2 fruit fly cellular contexts compared by ENCODE assay signal in the genomic region with DNA sequence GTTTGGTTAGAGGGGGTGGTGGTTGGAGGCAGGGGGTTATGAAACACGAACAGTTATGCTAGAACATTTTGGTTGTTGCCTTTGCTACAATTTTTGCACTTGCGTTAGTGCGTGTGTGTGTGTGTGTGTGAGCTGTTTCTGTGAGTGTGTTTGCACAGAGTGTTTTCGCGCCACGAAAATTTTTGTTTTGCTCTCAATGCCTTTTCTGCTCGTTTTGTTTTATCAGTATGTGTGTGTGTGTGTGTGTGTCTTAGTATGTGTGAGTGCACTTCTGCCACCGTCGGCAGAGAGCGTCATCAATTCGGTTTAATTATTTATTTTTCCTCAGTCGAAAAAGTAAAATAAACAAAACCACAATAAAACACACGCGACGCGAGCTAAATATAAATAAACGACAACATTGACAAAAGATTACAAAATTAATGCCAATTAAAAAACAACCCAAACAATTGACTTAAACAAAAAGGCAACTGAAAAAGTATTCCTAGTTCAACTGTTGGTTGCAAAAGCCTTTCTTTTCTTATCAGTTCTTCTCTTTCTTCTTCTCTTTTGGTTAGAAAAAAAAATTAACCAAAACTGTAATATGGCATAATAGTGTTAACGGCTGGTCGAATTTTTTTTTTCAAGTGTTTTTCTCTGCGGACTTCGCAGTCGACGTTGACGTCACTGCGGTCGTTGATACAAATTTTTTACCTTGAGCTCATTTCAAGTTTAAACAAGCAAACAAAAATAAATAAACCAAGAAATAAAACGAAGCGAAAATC.
TF ChIP-seq lines count a peak whose summit lies in the region.

No protein-coding gene starts in this region.

TF ChIP-seq in whole organism, embryonic, 481 proteins besides CTCF, POLR2A, EP300 and RAD21 (continued from another document and continues in another):
- TF ChIP-seq CG2129 (GFP tag; IDR thresholded peaks at IDR 0.05; lab: Robert Waterston, UW; ENCODE audit: partially characterized antibody) = no peak
- peak; percentile 32 for TF ChIP-seq cwo (GFP tag; optimal IDR thresholded peaks at IDR 0.05; lab: Kevin White, UChicago)
- TF ChIP-seq tin (GFP tag; optimal IDR thresholded peaks at IDR 0.05; lab: Kevin White, UChicago) = no peak
- TF ChIP-seq D19A (tag; optimal IDR thresholded peaks at IDR 0.05; lab: Kevin White, UChicago) = no peak
- peak; percentile 2 for TF ChIP-seq CG10274 (GFP tag; optimal IDR thresholded peaks at IDR 0.05; lab: Kevin White, UChicago)
- TF ChIP-seq CG12769 (tag; optimal IDR thresholded peaks at IDR 0.05; lab: Kevin White, UChicago) = no peak
- TF ChIP-seq phol (tag; optimal IDR thresholded peaks at IDR 0.05; lab: Kevin White, UChicago) = peak; percentile 11
- peak; percentile 19 for TF ChIP-seq Vsx1 (GFP tag; optimal IDR thresholded peaks at IDR 0.05; lab: Kevin White, UChicago)
- peak; percentile 36 for TF ChIP-seq dmrt99B (tag; optimal IDR thresholded peaks at IDR 0.05; lab: Kevin White, UChicago)
- TF ChIP-seq H2.0 (GFP tag; IDR thresholded peaks at IDR 0.05; lab: Robert Waterston, UW) = 0 out of 2 replicates have a peak, but pooled peaks have one; percentile 12
- TF ChIP-seq CG13424 (tag; optimal IDR thresholded peaks at IDR 0.05; lab: Kevin White, UChicago) = peak; percentile 34
- TF ChIP-seq chinmo (GFP tag; IDR thresholded peaks at IDR 0.05; lab: Robert Waterston, UW; ENCODE audit: partially characterized antibody) = no peak
- TF ChIP-seq fd102C (GFP tag; optimal IDR thresholded peaks at IDR 0.05; lab: Kevin White, UChicago) = no peak
- peak; percentile 34 to 42 for TF ChIP-seq Pdp1 (GFP tag; optimal IDR thresholded peaks at IDR 0.05; lab: Kevin White, UChicago)
- 0 out of 3 replicates have a peak, but pooled peaks have one; percentile 25 for TF ChIP-seq row (GFP tag; IDR thresholded peaks at IDR 0.05; lab: Robert Waterston, UW)
- TF ChIP-seq Trl (optimal IDR thresholded peaks at IDR 0.05; lab: Kevin White, UChicago) = no peak
- TF ChIP-seq Trl (GFP tag; optimal IDR thresholded peaks at IDR 0.05; lab: Kevin White, UChicago) = no peak
- peak; percentile 73 for TF ChIP-seq sens (GFP tag; lab: Kevin White, UChicago)
- no peak for TF ChIP-seq Fer2 (tag; optimal IDR thresholded peaks at IDR 0.05; lab: Kevin White, UChicago)
- no peak for TF ChIP-seq sqz (GFP tag; optimal IDR thresholded peaks at IDR 0.05; lab: Kevin White, UChicago)
- TF ChIP-seq ash1 (GFP tag; optimal IDR thresholded peaks at IDR 0.05; lab: Kevin White, UChicago) = no peak
- TF ChIP-seq gsb-n (tag; optimal IDR thresholded peaks at IDR 0.05; lab: Kevin White, UChicago) = no peak
- peak; percentile 25 for TF ChIP-seq NfI (GFP tag; optimal IDR thresholded peaks at IDR 0.05; lab: Kevin White, UChicago)
- TF ChIP-seq cg (GFP tag; optimal IDR thresholded peaks at IDR 0.05; lab: Kevin White, UChicago) = peak; percentile 63
- peak; percentile 2 for TF ChIP-seq Sry-δ (GFP tag; optimal IDR thresholded peaks at IDR 0.05; lab: Kevin White, UChicago)
- peak; percentile 34; the same call in 1 of the 2 replicates for TF ChIP-seq lmd (GFP tag; IDR thresholded peaks at IDR 0.05; lab: Robert Waterston, UW)
- TF ChIP-seq Bteb2 (GFP tag; optimal IDR thresholded peaks at IDR 0.05; lab: Kevin White, UChicago) = no peak
- TF ChIP-seq Nf-YB (GFP tag; optimal IDR thresholded peaks at IDR 0.05; lab: Kevin White, UChicago) = no peak
- peak in 1 of 2 experiments; percentile 49 for TF ChIP-seq Hr51 (GFP tag; optimal IDR thresholded peaks at IDR 0.05; lab: Kevin White, UChicago)
- no peak for TF ChIP-seq kni (GFP tag; optimal IDR thresholded peaks at IDR 0.05; lab: Kevin White, UChicago)
- TF ChIP-seq nom (GFP tag; optimal IDR thresholded peaks at IDR 0.05; lab: Kevin White, UChicago) = peak; percentile 71
- TF ChIP-seq Fer1 (GFP tag; optimal IDR thresholded peaks at IDR 0.05; lab: Kevin White, UChicago) = peak; percentile 45
- TF ChIP-seq HLH3B (GFP tag; IDR thresholded peaks at IDR 0.05; lab: Robert Waterston, UW) = 0 out of 2 replicates have a peak, but pooled peaks have one; percentile 20
- TF ChIP-seq Adf1 (GFP tag; IDR thresholded peaks at IDR 0.05; lab: Robert Waterston, UW) = peak; percentile 59
- no peak for TF ChIP-seq Dad (GFP tag; optimal IDR thresholded peaks at IDR 0.05; lab: Kevin White, UChicago)
- peak; percentile 43 for TF ChIP-seq grau (tag; optimal IDR thresholded peaks at IDR 0.05; lab: Kevin White, UChicago)
- TF ChIP-seq Ssrp (tag; optimal IDR thresholded peaks at IDR 0.05; lab: Kevin White, UChicago) = no peak
- TF ChIP-seq nmo (GFP tag; optimal IDR thresholded peaks at IDR 0.05; lab: Kevin White, UChicago) = peak; percentile 11
- TF ChIP-seq CG31224 (GFP tag; IDR thresholded peaks at IDR 0.05; lab: Robert Waterston, UW) = no peak
- no peak for TF ChIP-seq CG10543 (GFP tag; optimal IDR thresholded peaks at IDR 0.05; lab: Kevin White, UChicago)
- TF ChIP-seq CG7372 (GFP tag; IDR thresholded peaks at IDR 0.05; lab: Robert Waterston, UW) = no peak
- TF ChIP-seq Oli (tag; optimal IDR thresholded peaks at IDR 0.05; lab: Kevin White, UChicago) = peak; percentile 39
- peak; percentile 10 for TF ChIP-seq tap (tag; optimal IDR thresholded peaks at IDR 0.05; lab: Kevin White, UChicago)
- peak; percentile 13; the same call in 1 of the 2 replicates for TF ChIP-seq CG10366 (GFP tag; IDR thresholded peaks at IDR 0.05; lab: Robert Waterston, UW)
- TF ChIP-seq ewg (GFP tag; optimal IDR thresholded peaks at IDR 0.05; lab: Kevin White, UChicago) = no peak
- no peak for TF ChIP-seq ttk (GFP tag; IDR thresholded peaks at IDR 0.05; lab: Robert Waterston, UW)
- TF ChIP-seq CG2712 (tag; optimal IDR thresholded peaks at IDR 0.05; lab: Kevin White, UChicago) = peak; percentile 43
- no peak for TF ChIP-seq NC2β (GFP tag; optimal IDR thresholded peaks at IDR 0.05; lab: Kevin White, UChicago)
- no peak for TF ChIP-seq CG8290 (GFP tag; optimal IDR thresholded peaks at IDR 0.05; lab: Kevin White, UChicago)
- no peak for TF ChIP-seq CG8290 (tag; optimal IDR thresholded peaks at IDR 0.05; lab: Kevin White, UChicago)
- no peak for TF ChIP-seq CG6683 (GFP tag; optimal IDR thresholded peaks at IDR 0.05; lab: Kevin White, UChicago)
- peak; percentile 25 for TF ChIP-seq Atf-2 (GFP tag; optimal IDR thresholded peaks at IDR 0.05; lab: Kevin White, UChicago)
- no peak for TF ChIP-seq ap (GFP tag; IDR thresholded peaks at IDR 0.05; lab: Robert Waterston, UW)
- no peak for TF ChIP-seq Mes4 (GFP tag; optimal IDR thresholded peaks at IDR 0.05; lab: Kevin White, UChicago)
- no peak for TF ChIP-seq CG1603 (tag; optimal IDR thresholded peaks at IDR 0.05; lab: Kevin White, UChicago)
- peak; percentile 45 for TF ChIP-seq mam (GFP tag; optimal IDR thresholded peaks at IDR 0.05; lab: Kevin White, UChicago)
- TF ChIP-seq dysf (GFP tag; IDR thresholded peaks at IDR 0.05; lab: Robert Waterston, UW) = peak; percentile 55; the same call in 2 of the 3 replicates
- TF ChIP-seq E2f2 (GFP tag; IDR thresholded peaks at IDR 0.05; lab: Robert Waterston, UW) = no peak
- TF ChIP-seq CG7786 (GFP tag; optimal IDR thresholded peaks at IDR 0.05; lab: Kevin White, UChicago) = no peak
- TF ChIP-seq fd96Cb (tag; optimal IDR thresholded peaks at IDR 0.05; lab: Kevin White, UChicago) = peak; percentile 9
- peak; percentile 7 for TF ChIP-seq sd (tag; optimal IDR thresholded peaks at IDR 0.05; lab: Kevin White, UChicago)
- no peak for TF ChIP-seq CG3163 (GFP tag; optimal IDR thresholded peaks at IDR 0.05; lab: Kevin White, UChicago)

TF ChIP-seq in whole organism, prepupa, 60 proteins besides CTCF, POLR2A, EP300 and RAD21 (continued from another document):
- TF ChIP-seq topi (GFP tag; optimal IDR thresholded peaks at IDR 0.05; lab: Kevin White, UChicago) (peak; percentile 89), CG34406 (GFP tag; optimal IDR thresholded peaks at IDR 0.05; lab: Kevin White, UChicago) (peak; percentile 85), CG10669 (GFP tag; optimal IDR thresholded peaks at IDR 0.05; lab: Kevin White, UChicago) (peak; percentile 44), dac (GFP tag; optimal IDR thresholded peaks at IDR 0.05; lab: Kevin White, UChicago) (no peak), CG15336 (GFP tag; IDR thresholded peaks at IDR 0.05; lab: Robert Waterston, UW) (peak; percentile 62), CG11294 (GFP tag; IDR thresholded peaks at IDR 0.05; lab: Robert Waterston, UW) (no peak), Met (GFP tag; optimal IDR thresholded peaks at IDR 0.05; lab: Kevin White, UChicago) (peak; percentile 83), CG6792 (GFP tag; optimal IDR thresholded peaks at IDR 0.05; lab: Kevin White, UChicago) (peak; percentile 75), CG8319 (GFP tag; optimal IDR thresholded peaks at IDR 0.05; lab: Kevin White, UChicago) (peak; percentile 65), net (GFP tag; optimal IDR thresholded peaks at IDR 0.05; lab: Kevin White, UChicago) (peak; percentile 60), pdm3 (GFP tag; optimal IDR thresholded peaks at IDR 0.05; lab: Kevin White, UChicago) (peak; percentile 66), Hr4 (GFP tag; optimal IDR thresholded peaks at IDR 0.05; lab: Kevin White, UChicago) (no peak)
